Fruit fly (Drosophila melanogaster) whole organism, embryonic: ENCODE results near the gene CG13716.

Experiments
- Blimp-1 ChIP-seq: fragments of 200-800 bp; sonication (Bioruptor generic); optimal IDR thresholded peaks from 3 replicates; lab custom pipeline; 2018; ENCODE audit warnings: missing biosample characterization, missing genetic modification characterization, mild to moderate bottlenecking, moderate library complexity, missing genetic modification reagents
- CG10366 ChIP-seq: fragments of 200-800 bp; sonication (Bioruptor generic); IDR thresholded peaks from 2 replicates; pipeline ENCODE4 v1.3.6; 2022; ENCODE audit warnings: missing biosample characterization, missing genetic modification characterization
- CG10543 ChIP-seq: fragments of 200-800 bp; sonication (Bioruptor generic); optimal IDR thresholded peaks from 3 replicates; lab custom pipeline; 2017; ENCODE audit warnings: missing biosample characterization, mild to moderate bottlenecking, missing genetic modification characterization, moderate library complexity
- CG10959 ChIP-seq: fragments of 200-800 bp; sonication (Bioruptor generic); IDR thresholded peaks from 2 replicates; pipeline ENCODE4 v1.3.6; 2022; ENCODE audit warnings: missing biosample characterization, missing genetic modification characterization
- CG11085 ChIP-seq: fragments of 200-800 bp; sonication (Bioruptor generic); IDR thresholded peaks from 2 replicates; pipeline ENCODE4 v1.3.6; 2022; ENCODE audit warnings: missing biosample characterization, missing genetic modification characterization
- CG13775 ChIP-seq: fragments of 200-800 bp; sonication (Bioruptor generic); optimal IDR thresholded peaks from 3 replicates; lab custom pipeline; 2017; ENCODE audit warnings: missing biosample characterization, mild to moderate bottlenecking, missing genetic modification characterization
- CG14965 ChIP-seq: fragments of 200-800 bp; sonication (Bioruptor generic); optimal IDR thresholded peaks from 2 replicates; lab custom pipeline; 2016; ENCODE audit warnings: missing biosample characterization, missing genetic modification characterization, borderline replicate concordance
- CG15696 ChIP-seq: fragments of 200-800 bp; sonication (Bioruptor generic); optimal IDR thresholded peaks from 2 replicates; lab custom pipeline; 2019; ENCODE audit warnings: missing biosample characterization, mild to moderate bottlenecking, missing genetic modification characterization, moderate library complexity
- CG16779 ChIP-seq: fragments of 200-800 bp; sonication (Bioruptor generic); IDR thresholded peaks from 2 replicates; pipeline ENCODE4 v1.3.6; 2022; ENCODE audit warnings: missing biosample characterization, missing genetic modification characterization
- CG2199 ChIP-seq: fragments of 200-800 bp; sonication (Bioruptor generic); IDR thresholded peaks from 3 replicates; pipeline ENCODE4 v1.3.6; 2022; ENCODE audit warnings: missing biosample characterization, missing genetic modification characterization
- CG2678 ChIP-seq: fragments of 200-800 bp; sonication (Bioruptor generic); optimal IDR thresholded peaks from 3 replicates; lab custom pipeline; 2019; ENCODE audit warnings: missing biosample characterization, mild to moderate bottlenecking, missing genetic modification characterization, moderate library complexity
- CG32772 ChIP-seq: fragments of 200-800 bp; sonication (Bioruptor generic); IDR thresholded peaks from 2 replicates; pipeline ENCODE4 v1.3.6; 2022; ENCODE audit warnings: missing biosample characterization, missing genetic modification characterization
- CG3281 ChIP-seq: fragments of 200-800 bp; sonication (Bioruptor generic); optimal IDR thresholded peaks from 3 replicates; lab custom pipeline; 2017; ENCODE audit warnings: missing biosample characterization, mild to moderate bottlenecking, missing genetic modification characterization
- CG3407 ChIP-seq: fragments of 200-800 bp; sonication (Bioruptor generic); optimal IDR thresholded peaks from 2 replicates; lab custom pipeline; 2018; ENCODE audit warnings: missing biosample characterization, mild to moderate bottlenecking, missing genetic modification characterization
- CG6272 ChIP-seq: fragments of 200-800 bp; sonication (Bioruptor generic); IDR thresholded peaks from 2 replicates; pipeline ENCODE4 v1.3.6; 2022; ENCODE audit warnings: missing biosample characterization, missing genetic modification characterization
- CG7271 ChIP-seq: fragments of 200-800 bp; sonication (Bioruptor generic); optimal IDR thresholded peaks from 2 replicates; lab custom pipeline; 2018; ENCODE audit warnings: missing biosample characterization, mild to moderate bottlenecking, missing genetic modification characterization, moderate library complexity
- E2f1 ChIP-seq: fragments of 200-800 bp; sonication (Bioruptor generic); IDR thresholded peaks from 2 replicates; pipeline ENCODE4 v1.3.6; 2022; ENCODE audit warnings: missing biosample characterization, missing genetic modification characterization
- Ets65A ChIP-seq: fragments of 200-800 bp; sonication (Bioruptor generic); peaks from one replicate; lab custom pipeline; 2016; ENCODE audit warnings: missing biosample characterization, missing genetic modification characterization
- Fer3 ChIP-seq: fragments of 200-800 bp; sonication (Bioruptor generic); optimal IDR thresholded peaks from 2 replicates; lab custom pipeline; 2018; ENCODE audit warnings: missing biosample characterization, mild to moderate bottlenecking, missing genetic modification characterization, moderate library complexity
- HLH4C ChIP-seq: fragments of 200-800 bp; sonication (Bioruptor generic); IDR thresholded peaks from 3 replicates; pipeline ENCODE4 v1.3.6; 2022; ENCODE audit warnings: missing biosample characterization, missing genetic modification characterization; ENCODE audit not compliant: partially characterized antibody
- Lpt ChIP-seq: fragments of >200 bp; optimal IDR thresholded peaks from 2 replicates; lab custom pipeline; 2018; ENCODE audit warnings: missing biosample characterization, missing genetic modification characterization
- NC2α ChIP-seq: fragments of 200-800 bp; sonication (Bioruptor generic); optimal IDR thresholded peaks from 2 replicates; lab custom pipeline; 2016; ENCODE audit warnings: missing biosample characterization, missing genetic modification characterization
- PHDP ChIP-seq: fragments of 200-800 bp; sonication (Bioruptor generic); optimal IDR thresholded peaks from 3 replicates; lab custom pipeline; 2018; ENCODE audit warnings: missing biosample characterization, mild to moderate bottlenecking, missing genetic modification characterization, moderate library complexity
- Xrp1 ChIP-seq: fragments of 200-800 bp; sonication (Bioruptor generic); IDR thresholded peaks from 2 replicates; pipeline ENCODE4 v1.3.6; 2022; ENCODE audit warnings: missing biosample characterization, missing genetic modification characterization
- YL-1 ChIP-seq: fragments of 200-800 bp; sonication (Bioruptor generic); optimal IDR thresholded peaks from 3 replicates; lab custom pipeline; 2017; ENCODE audit warnings: missing biosample characterization, mild to moderate bottlenecking, missing genetic modification characterization
- corto ChIP-seq: fragments of 200-800 bp; sonication (Bioruptor generic); optimal IDR thresholded peaks from 2 replicates; lab custom pipeline; 2016; ENCODE audit warnings: missing biosample characterization, mild to moderate bottlenecking, missing genetic modification characterization, moderate library complexity
- da ChIP-seq: fragments of 200-800 bp; sonication (Bioruptor generic); optimal IDR thresholded peaks from 2 replicates; lab custom pipeline; 2016; ENCODE audit warnings: missing biosample characterization, missing genetic modification characterization
- exex ChIP-seq: fragments of 200-800 bp; sonication (Bioruptor generic); optimal IDR thresholded peaks from 4 replicates; lab custom pipeline; 2018; ENCODE audit warnings: missing biosample characterization, mild to moderate bottlenecking, missing genetic modification characterization, moderate library complexity
- grau ChIP-seq: fragments of 200-800 bp; optimal IDR thresholded peaks from 3 replicates; lab custom pipeline; 2019; ENCODE audit warnings: missing biosample characterization, mild to moderate bottlenecking, missing genetic modification characterization, moderate library complexity
- klu ChIP-seq: fragments of 200-800 bp; sonication (Bioruptor generic); IDR thresholded peaks from 2 replicates; pipeline ENCODE4 v1.3.6; 2022; ENCODE audit warnings: missing biosample characterization, missing genetic modification characterization
- lilli ChIP-seq: fragments of 200-800 bp; sonication (Bioruptor generic); optimal IDR thresholded peaks from 3 replicates; lab custom pipeline; 2016; ENCODE audit warnings: missing biosample characterization, missing genetic modification characterization
- org-1 ChIP-seq: fragments of 200-800 bp; sonication (Bioruptor generic); optimal IDR thresholded peaks from 2 replicates; lab custom pipeline; 2017; ENCODE audit warnings: missing biosample characterization, missing genetic modification characterization
- prd ChIP-seq, 3 experiments: fragments of >200 bp in 2 of 3; fragments of 200-800 bp in 1 of 3; sonication (Bioruptor generic) in 1 of 3; optimal IDR thresholded peaks in 2 of 3; IDR thresholded peaks in 1 of 3; 2 replicates in 2 of 3; 3 replicates in 1 of 3; pipeline versions ENCODE4 v1.3.6 to Lab custom; 2017 to 2022; ENCODE audit warnings: missing biosample characterization in 1 of 3, missing genetic modification characterization in 1 of 3
- schlank ChIP-seq: fragments of 200-800 bp; sonication (Bioruptor generic); optimal IDR thresholded peaks from 2 replicates; lab custom pipeline; 2018; ENCODE audit warnings: missing biosample characterization, mild to moderate bottlenecking, missing genetic modification characterization
- sens-2 ChIP-seq: fragments of 200-800 bp; sonication (Bioruptor generic); IDR thresholded peaks from 2 replicates; pipeline ENCODE4 v1.3.6; 2022; ENCODE audit warnings: missing biosample characterization, missing genetic modification characterization
- tll ChIP-seq, 2 experiments: fragments of 200-800 bp in 1 of 2; fragments of >200 bp in 1 of 2; sonication (Bioruptor generic) in 1 of 2; optimal IDR thresholded peaks; 2 replicates each; lab custom pipeline; 2017 to 2019; ENCODE audit warnings: missing biosample characterization in 2 of 2, missing genetic modification characterization in 2 of 2, mild to moderate bottlenecking in 1 of 2, moderate library complexity in 1 of 2
- zen ChIP-seq: fragments of 200-800 bp; sonication (Bioruptor generic); optimal IDR thresholded peaks from 3 replicates; lab custom pipeline; 2018; ENCODE audit warnings: missing biosample characterization, mild to moderate bottlenecking, missing genetic modification characterization, moderate library complexity

The CG13716 gene

DNA sequence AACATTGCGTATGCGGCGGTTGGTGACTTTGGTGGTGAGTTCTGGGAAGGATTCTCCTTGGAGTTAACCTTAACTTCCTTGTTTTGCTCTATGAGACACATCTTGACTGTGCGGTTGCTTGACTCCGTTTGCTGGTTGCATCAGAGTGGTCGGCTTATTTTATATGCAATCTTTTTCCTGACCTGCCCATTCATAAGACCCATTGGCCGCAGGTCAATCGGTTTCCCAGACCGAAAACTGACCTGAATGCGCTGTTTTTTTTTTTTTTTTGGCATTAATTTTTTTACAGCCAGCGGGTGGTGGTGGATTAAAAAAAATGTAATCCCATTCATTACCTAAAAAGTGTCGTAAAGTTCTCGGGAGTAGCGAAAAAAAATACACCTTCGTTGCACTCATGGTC lies at the start of gene CG13716:
TSS of gene CG13716 (minus strand) at position 101 of the 400 bp plus-strand sequence.
- TF ChIP-seq tll (GFP tag; optimal IDR thresholded peaks at IDR 0.05; lab: Kevin White, UChicago) (peak in 1 of 2 experiments; percentile 20), CG3407 (no peak)

DNA sequence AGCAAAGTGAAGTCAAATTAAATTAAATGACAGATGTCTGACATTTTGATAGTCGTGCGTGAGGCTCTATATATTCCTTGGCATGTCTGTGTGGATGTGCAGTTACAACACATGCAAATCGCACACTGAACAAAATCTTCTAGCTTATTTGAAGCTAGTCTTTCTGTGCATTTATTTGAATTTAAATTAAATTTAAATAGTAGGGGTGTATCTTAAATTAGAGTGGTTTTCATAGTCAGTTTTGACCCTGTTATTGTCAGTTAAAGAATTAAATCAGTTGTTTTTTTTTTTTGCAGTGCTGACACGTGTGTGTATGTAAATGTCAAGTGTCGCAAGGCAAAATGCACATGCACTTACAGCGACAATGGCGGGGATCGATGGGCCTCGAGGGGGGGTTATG lies 44.5 kb upstream of the CG13716 start:
- no peak for TF ChIP-seq CG15696
- no peak for TF ChIP-seq CG11085
- TF ChIP-seq zen (tag; lab: Kevin White, UChicago), result peak; percentile 68
- TF ChIP-seq schlank, result no peak
- TF ChIP-seq CG3281 (GFP tag; lab: Kevin White, UChicago), result no peak
- no peak for TF ChIP-seq PHDP (tag; lab: Kevin White, UChicago)
- no peak for TF ChIP-seq CG13775 (GFP tag; lab: Kevin White, UChicago)
- TF ChIP-seq CG10959 (GFP tag; lab: Robert Waterston, UW), result no peak
- no peak for TF ChIP-seq Fer3 (tag; lab: Kevin White, UChicago)
- TF ChIP-seq prd (optimal IDR thresholded peaks at IDR 0.05; lab: Kevin White, UChicago), result no peak
- TF ChIP-seq prd (GFP tag; IDR thresholded peaks at IDR 0.05; lab: Robert Waterston, UW), result peak; percentile 56; the same call in 2 of the 3 replicates
- TF ChIP-seq CG14965, result no peak
- 0 out of 2 replicates have a peak, but pooled peaks have one; percentile 9 for TF ChIP-seq Xrp1 (GFP tag; lab: Robert Waterston, UW)
- no peak for TF ChIP-seq CG16779 (GFP tag; lab: Robert Waterston, UW)
- no peak for TF ChIP-seq NC2α (GFP tag; lab: Kevin White, UChicago)
- no peak for TF ChIP-seq Ets65A
- no peak for TF ChIP-seq CG6272 (GFP tag; lab: Robert Waterston, UW)
- TF ChIP-seq lilli, result no peak
- TF ChIP-seq CG7271, result peak; percentile 8
- no peak for TF ChIP-seq CG2678 (tag; lab: Kevin White, UChicago)
- no peak for TF ChIP-seq Lpt (GFP tag; lab: Kevin White, UChicago)
- TF ChIP-seq CG2199 (GFP tag; lab: Robert Waterston, UW), result no peak
- no peak for TF ChIP-seq corto
- no peak for TF ChIP-seq da
- no peak for TF ChIP-seq CG32772 (GFP tag; lab: Robert Waterston, UW)
- no peak for TF ChIP-seq CG10366 (GFP tag; lab: Robert Waterston, UW)
- TF ChIP-seq CG10543 (GFP tag; lab: Kevin White, UChicago), result no peak
- TF ChIP-seq Blimp-1 (GFP tag; lab: Kevin White, UChicago), result no peak
- TF ChIP-seq klu (GFP tag; lab: Robert Waterston, UW), result no peak
- TF ChIP-seq YL-1 (GFP tag; lab: Kevin White, UChicago), result no peak

DNA sequence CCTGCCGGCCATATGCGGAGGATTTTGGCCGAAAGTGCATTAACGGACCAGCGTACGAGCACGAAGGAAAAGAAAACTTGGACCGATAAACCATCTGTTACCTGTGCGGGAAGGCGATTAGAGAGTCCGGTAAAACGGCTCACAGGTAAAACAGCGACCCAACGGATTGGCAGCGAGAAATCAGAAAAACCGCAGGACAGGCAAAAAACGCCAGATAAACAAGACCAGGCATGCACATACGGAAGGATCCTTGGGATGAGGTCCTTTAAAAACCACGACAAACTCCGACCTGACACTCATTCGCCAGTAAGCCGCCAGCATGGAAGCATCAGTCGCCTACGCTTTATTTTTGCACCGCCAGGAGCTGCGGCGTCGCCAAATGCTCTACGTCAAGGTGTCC lies 42.9 kb upstream of the CG13716 start, which contains the start of gene CG34266:
TSS of gene CG34266 (plus strand) at position 301 of the 400 bp plus-strand sequence.
- no peak for TF ChIP-seq HLH4C (GFP tag; lab: Robert Waterston, UW)
- peak; percentile 81 for TF ChIP-seq Ets65A
- TF ChIP-seq sens-2 (GFP tag; lab: Robert Waterston, UW), result no peak
- TF ChIP-seq, all 482 proteins: peak for 1

DNA sequence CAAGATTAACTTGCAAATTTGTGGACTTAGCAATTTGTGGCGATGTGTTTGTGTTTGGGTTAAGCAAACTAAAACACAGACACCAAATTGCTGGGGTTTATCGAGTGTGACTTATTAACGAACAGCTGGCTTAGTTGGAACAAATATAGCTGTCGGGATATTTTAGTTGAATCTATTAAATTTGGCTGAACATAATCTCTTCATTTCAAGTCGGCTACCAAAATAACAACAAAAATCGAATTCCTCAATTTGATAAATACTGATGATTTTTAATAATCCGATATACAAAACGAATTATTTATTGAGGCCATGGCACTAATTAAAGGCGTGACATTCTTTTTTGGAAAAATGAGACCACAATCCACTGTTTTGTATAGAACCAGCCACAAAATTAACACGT lies 32.7 kb upstream of the CG13716 start, which contains the start of gene CG32236:
TSS of gene CG32236 (minus strand) at position 101 of the 400 bp plus-strand sequence.
- TF ChIP-seq grau (tag; lab: Kevin White, UChicago), result no peak
- TF ChIP-seq org-1 (GFP tag; lab: Kevin White, UChicago), result no peak
- TF ChIP-seq exex (tag; lab: Kevin White, UChicago), result no peak
- TF ChIP-seq E2f1, result no peak
